Fruit fly (Drosophila melanogaster): ENCODE measurements around the gene Sidpn.

Sidpn gene

dm6 chr2L:19014032-19014880 lies 13.3 kb upstream of the Sidpn start (continued):
- TF ChIP-seq Eip93F (GFP tag; optimal IDR thresholded peaks at IDR 0.05) (no peak), lz (GFP tag; optimal IDR thresholded peaks at IDR 0.05) (peak; percentile 22), dac (GFP tag; optimal IDR thresholded peaks at IDR 0.05) (no peak), fkh (GFP tag; optimal IDR thresholded peaks at IDR 0.05) (peak; percentile 23), CG8319 (GFP tag; optimal IDR thresholded peaks at IDR 0.05) (no peak), Lpt (GFP tag; optimal IDR thresholded peaks at IDR 0.05) (no peak), esn (GFP tag; optimal IDR thresholded peaks at IDR 0.05) (peak; percentile 54), CG6808 (GFP tag; optimal IDR thresholded peaks at IDR 0.05) (peak; percentile 70), net (GFP tag; optimal IDR thresholded peaks at IDR 0.05) (no peak), CG15336 (GFP tag; IDR thresholded peaks at IDR 0.05) (peak; percentile 47), fd59A (GFP tag; optimal IDR thresholded peaks at IDR 0.05) (peak; percentile 23), CG9139 (GFP tag; optimal IDR thresholded peaks at IDR 0.05) (peak; percentile 33), vri (GFP tag; optimal IDR thresholded peaks at IDR 0.05) (no peak), Hr4 (GFP tag; optimal IDR thresholded peaks at IDR 0.05) (peak; percentile 39), Hr39 (GFP tag; optimal IDR thresholded peaks at IDR 0.05) (no peak), cyc (GFP tag; optimal IDR thresholded peaks at IDR 0.05) (peak; percentile 11), dsx (GFP tag; optimal IDR thresholded peaks at IDR 0.05; ENCODE audit: poor library complexity, severe bottlenecking) (peak; percentile 61), CG8119 (GFP tag; IDR thresholded peaks at IDR 0.05) (peak; percentile 40; the same call in 1 of the 3 replicates), CG3032 (tag; optimal IDR thresholded peaks at IDR 0.05) (peak; percentile 66), OdsH (GFP tag; optimal IDR thresholded peaks at IDR 0.05) (peak; percentile 52), Gug (GFP tag; IDR thresholded peaks at IDR 0.05) (no peak), CG8632 (GFP tag; optimal IDR thresholded peaks at IDR 0.05) (peak; percentile 44), CG32006 (GFP tag; optimal IDR thresholded peaks at IDR 0.05) (peak; percentile 58), Sox102F (GFP tag; optimal IDR thresholded peaks at IDR 0.05) (peak; percentile 27)

- TF ChIP-seq Hr38 (GFP tag; optimal IDR thresholded peaks at IDR 0.05) (no peak), ss (GFP tag; optimal IDR thresholded peaks at IDR 0.05) (no peak), Eip75B (GFP tag; optimal IDR thresholded peaks at IDR 0.05) (no peak), dac (GFP tag; optimal IDR thresholded peaks at IDR 0.05) (no peak), CG34406 (GFP tag; optimal IDR thresholded peaks at IDR 0.05) (no peak), CG32006 (GFP tag; optimal IDR thresholded peaks at IDR 0.05) (no peak), CG10631 (GFP tag; optimal IDR thresholded peaks at IDR 0.05) (no peak), Met (GFP tag; optimal IDR thresholded peaks at IDR 0.05) (no peak), eg (GFP tag; IDR thresholded peaks at IDR 0.05) (no peak), lz (GFP tag; optimal IDR thresholded peaks at IDR 0.05) (no peak), dsx (GFP tag; optimal IDR thresholded peaks at IDR 0.05; ENCODE audit: poor library complexity, severe bottlenecking) (no peak), achi (GFP tag; optimal IDR thresholded peaks at IDR 0.05) (no peak), vri (GFP tag; optimal IDR thresholded peaks at IDR 0.05) (no peak), Sox102F (GFP tag; optimal IDR thresholded peaks at IDR 0.05) (no peak), CG15336 (GFP tag; IDR thresholded peaks at IDR 0.05) (no peak), CG31627 (GFP tag; optimal IDR thresholded peaks at IDR 0.05) (no peak), CG11902 (GFP tag; optimal IDR thresholded peaks at IDR 0.05) (no peak)
These were observed 12.6 kb upstream of the Sidpn start for dm6 chr2L:19014881-19015366.

- TF ChIP-seq CG7368 (GFP tag; optimal IDR thresholded peaks at IDR 0.05) (peak; percentile 45), CG34406 (GFP tag; optimal IDR thresholded peaks at IDR 0.05) (no peak)
These were observed 11.9 kb upstream of the Sidpn start for dm6 chr2L:19015628-19016027.

Measured in whole organism, prepupa.